Fruit fly (Drosophila melanogaster): ENCODE results near the gene HemK2.

Gene HemK2

dm6 chr2L:2759654-2760053 is at the start of gene HemK2, which contains the start of the genes Snapin and Tnpo-SR (continued):
- TF ChIP-seq vri (GFP tag; optimal IDR thresholded peaks at IDR 0.05) (peak; percentile 88), Lpt (GFP tag; optimal IDR thresholded peaks at IDR 0.05) (peak; percentile 76), CG8119 (GFP tag; IDR thresholded peaks at IDR 0.05) (peak; percentile 76; the same call in 2 of the 3 replicates), topi (GFP tag; optimal IDR thresholded peaks at IDR 0.05) (peak; percentile 94), CG3919 (GFP tag; optimal IDR thresholded peaks at IDR 0.05) (peak; percentile 89), dac (GFP tag; optimal IDR thresholded peaks at IDR 0.05) (peak; percentile 75), OdsH (GFP tag; optimal IDR thresholded peaks at IDR 0.05) (peak; percentile 92), Eip75B (GFP tag; optimal IDR thresholded peaks at IDR 0.05) (peak; percentile 89)

DNA sequence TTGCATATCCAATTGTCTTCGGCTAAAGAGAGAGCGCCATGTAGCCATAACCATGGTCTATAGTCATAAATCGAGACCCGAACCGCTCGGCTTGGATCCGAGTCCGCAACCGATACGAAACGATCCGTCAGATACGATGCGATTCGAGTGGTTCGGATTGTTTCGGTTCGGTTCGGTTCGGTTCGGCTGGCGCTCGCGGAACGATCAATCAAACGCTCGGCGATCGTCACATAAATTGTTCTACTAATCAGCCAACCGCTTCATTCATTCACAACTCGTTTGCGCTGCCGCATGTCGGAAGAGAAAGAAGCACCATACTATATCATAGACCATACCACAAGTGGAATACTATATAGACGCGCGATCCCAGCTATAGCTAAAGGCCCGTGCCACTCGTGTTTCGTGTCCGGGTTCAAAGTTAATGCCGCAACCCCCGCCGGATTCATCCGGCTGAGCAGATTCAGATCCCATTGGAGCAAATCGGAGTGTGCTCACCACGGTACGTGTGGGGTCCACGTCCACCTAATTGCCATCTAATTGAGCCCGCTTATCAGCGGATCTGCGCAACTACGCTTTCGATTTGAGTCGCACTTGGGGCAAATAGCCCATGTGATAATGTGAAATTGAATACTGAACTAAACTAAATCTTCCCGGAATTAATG is 48.7 kb upstream of the HemK2 start:
- TF ChIP-seq fkh (GFP tag; optimal IDR thresholded peaks at IDR 0.05) (no peak), CG11762 (GFP tag; optimal IDR thresholded peaks at IDR 0.05; ENCODE audit: insufficient read depth) (no peak), acj6 (GFP tag; optimal IDR thresholded peaks at IDR 0.05) (no peak), eg (GFP tag; IDR thresholded peaks at IDR 0.05) (peak; percentile 28; the same call in 1 of the 3 replicates), Smox (GFP tag; optimal IDR thresholded peaks at IDR 0.05) (no peak), CG32006 (GFP tag; optimal IDR thresholded peaks at IDR 0.05) (no peak), CG6792 (GFP tag; optimal IDR thresholded peaks at IDR 0.05) (no peak), lz (GFP tag; optimal IDR thresholded peaks at IDR 0.05) (no peak), CG8319 (GFP tag; optimal IDR thresholded peaks at IDR 0.05) (no peak), CG16779 (tag; optimal IDR thresholded peaks at IDR 0.05) (peak; percentile 11), CG31627 (GFP tag; optimal IDR thresholded peaks at IDR 0.05) (no peak), achi (GFP tag; optimal IDR thresholded peaks at IDR 0.05) (no peak), Ets96B (tag; optimal IDR thresholded peaks at IDR 0.05) (no peak), Sox14 (GFP tag; optimal IDR thresholded peaks at IDR 0.05) (no peak), net (GFP tag; optimal IDR thresholded peaks at IDR 0.05) (no peak), Eip78C (GFP tag) (peak; percentile 25), CG8632 (GFP tag; optimal IDR thresholded peaks at IDR 0.05) (no peak), CG8119 (GFP tag; IDR thresholded peaks at IDR 0.05) (0 out of 3 replicates have a peak, but pooled peaks have one; percentile 32), CG6276 (GFP tag; optimal IDR thresholded peaks at IDR 0.05) (no peak), vri (GFP tag; optimal IDR thresholded peaks at IDR 0.05) (peak; percentile 1), CG10631 (GFP tag; optimal IDR thresholded peaks at IDR 0.05) (no peak), CG3032 (tag; optimal IDR thresholded peaks at IDR 0.05) (no peak), CG7368 (GFP tag; optimal IDR thresholded peaks at IDR 0.05) (no peak), CG34406 (GFP tag; optimal IDR thresholded peaks at IDR 0.05) (no peak), Lpt (GFP tag; optimal IDR thresholded peaks at IDR 0.05) (no peak), CG6808 (GFP tag; optimal IDR thresholded peaks at IDR 0.05) (peak; percentile 27), Eip75B (GFP tag; optimal IDR thresholded peaks at IDR 0.05) (peak; percentile 3), OdsH (GFP tag; optimal IDR thresholded peaks at IDR 0.05) (no peak), fd59A (GFP tag; optimal IDR thresholded peaks at IDR 0.05) (no peak), esn (GFP tag; optimal IDR thresholded peaks at IDR 0.05) (no peak), CG9139 (GFP tag; optimal IDR thresholded peaks at IDR 0.05) (peak; percentile 5), CG4318 (GFP tag; optimal IDR thresholded peaks at IDR 0.05) (no peak), ss (GFP tag; optimal IDR thresholded peaks at IDR 0.05) (peak in 1 of 2 experiments; percentile 47), svp (GFP tag) (peak; percentile 89)

dm6 chr2L:2807597-2807996 is 48.1 kb upstream of the HemK2 start:
- TF ChIP-seq CG7368 (GFP tag; optimal IDR thresholded peaks at IDR 0.05) (no peak), CG4318 (GFP tag; optimal IDR thresholded peaks at IDR 0.05) (no peak), fd85E (GFP tag; optimal IDR thresholded peaks at IDR 0.05) (no peak), svp (GFP tag) (peak; percentile 87), Eip78C (GFP tag) (peak; percentile 17)

Measured in whole organism, prepupa.